Worm (Caenorhabditis elegans): ENCODE data around the gene spig-5.
"Not testable (repeated sequence)": the region's sequence is repeated elsewhere in the genome, so short reads cannot be mapped to it uniquely, and the experiment has no call there.

Gene spig-5

DNA sequence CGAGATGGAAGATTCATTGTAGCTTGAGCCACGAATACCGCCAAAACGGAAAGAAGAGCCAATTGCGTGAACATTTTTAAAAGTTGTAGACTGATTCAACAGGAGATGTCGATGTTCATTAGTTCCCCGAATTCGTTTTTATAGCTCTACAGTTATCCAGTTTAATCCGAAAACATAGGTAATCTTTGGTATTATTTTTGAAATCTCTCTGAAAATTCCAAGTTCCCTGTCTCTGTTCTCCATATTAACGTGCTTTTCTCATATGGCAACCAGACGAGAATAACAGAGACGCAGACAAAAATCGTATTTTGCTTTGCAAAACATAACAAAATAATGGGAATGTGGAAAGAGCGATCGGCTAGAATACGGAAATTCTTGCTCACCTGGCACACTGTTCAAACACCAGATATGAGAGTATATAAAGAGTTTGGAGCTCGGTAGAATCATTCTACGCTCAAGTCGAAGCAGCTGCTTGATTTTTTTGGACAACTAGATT is 8.6 kb upstream of the spig-5 start, which contains the start of the genes spig-3 and F14D7.12:
Gene spig-3 (minus strand): TSS at position 101 of the 496 bp plus-strand sequence.
Gene F14D7.12 (plus strand): TSS at position 446 of the 496 bp plus-strand sequence.
- TF ChIP-seq nhr-76 (tag; optimal IDR thresholded peaks at IDR 0.05) (no peak), ceh-28 (tag; optimal IDR thresholded peaks at IDR 0.05) (no peak), R02D3.7 (tag; optimal IDR thresholded peaks at IDR 0.05) (no peak), nhr-67 (tag; optimal IDR thresholded peaks at IDR 0.05) (no peak), tbx-2 (tag; optimal IDR thresholded peaks at IDR 0.05) (no peak), ceh-9 (tag; optimal IDR thresholded peaks at IDR 0.05) (no peak), elt-1 (tag; optimal IDR thresholded peaks at IDR 0.05) (no peak), lin-15B (tag; optimal IDR thresholded peaks at IDR 0.05) (no peak), nfya-1 (tag; optimal IDR thresholded peaks at IDR 0.05; ENCODE audit: insufficient read depth) (no peak), mml-1 (tag; optimal IDR thresholded peaks at IDR 0.05) (no peak)

DNA sequence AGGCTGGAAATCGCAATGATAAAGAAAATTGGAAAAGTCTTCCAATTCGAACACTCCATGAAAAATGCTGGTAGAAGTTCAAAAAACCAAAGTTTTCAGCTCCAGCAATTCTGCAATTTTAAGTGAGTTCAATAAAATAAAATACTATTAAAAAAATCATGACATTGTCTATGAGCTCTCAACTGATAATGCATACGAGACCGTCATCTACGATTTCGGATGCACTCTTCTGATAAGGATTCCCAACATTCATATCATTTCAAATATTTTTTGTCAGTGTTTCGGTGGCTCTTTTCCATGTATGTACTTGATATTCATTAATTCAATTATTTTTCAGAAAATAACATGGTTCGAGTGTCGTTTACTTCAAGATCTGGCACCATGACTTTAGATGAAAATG is 7.2 kb upstream of the spig-5 start, which contains the start of gene F14D7.6:
Gene F14D7.6 (plus strand): TSS at position 338 of the 400 bp plus-strand sequence.
- TF ChIP-seq lin-15B (tag; optimal IDR thresholded peaks at IDR 0.05) (no peak), mml-1 (tag; optimal IDR thresholded peaks at IDR 0.05) (no peak), elt-2 (tag; optimal IDR thresholded peaks at IDR 0.05) (peak; percentile 59), elt-1 (tag; optimal IDR thresholded peaks at IDR 0.05) (no peak), pqm-1 (tag; optimal IDR thresholded peaks at IDR 0.05) (peak; percentile 33), ztf-4 (tag; optimal IDR thresholded peaks at IDR 0.05) (no peak), nhr-67 (tag; optimal IDR thresholded peaks at IDR 0.05) (no peak)

DNA sequence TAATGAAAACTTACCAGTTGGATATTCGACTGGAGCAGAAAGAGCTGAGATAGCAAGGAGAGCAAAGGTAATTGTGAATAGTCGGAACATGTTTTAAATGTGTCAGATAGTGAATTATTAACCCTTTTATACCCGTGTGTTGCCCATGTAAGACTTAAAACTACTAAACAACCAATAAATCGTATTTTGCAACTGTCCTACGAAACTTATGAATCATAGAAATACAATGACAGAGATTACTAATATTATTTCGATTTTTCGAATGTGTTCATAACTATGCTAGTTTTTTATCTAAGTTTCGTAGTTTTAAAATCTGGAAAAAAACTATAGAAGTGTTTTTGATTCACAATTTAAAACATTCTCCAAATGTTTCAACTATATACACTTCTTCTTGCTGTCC is 1.5 kb upstream of the spig-5 start, which contains the start of gene spig-4:
Gene spig-4 (minus strand): TSS at position 101 of the 400 bp plus-strand sequence.
- TF ChIP-seq mdl-1, elt-1, nhr-12 (tag; optimal IDR thresholded peaks at IDR 0.05): not testable (repeated sequence)

DNA sequence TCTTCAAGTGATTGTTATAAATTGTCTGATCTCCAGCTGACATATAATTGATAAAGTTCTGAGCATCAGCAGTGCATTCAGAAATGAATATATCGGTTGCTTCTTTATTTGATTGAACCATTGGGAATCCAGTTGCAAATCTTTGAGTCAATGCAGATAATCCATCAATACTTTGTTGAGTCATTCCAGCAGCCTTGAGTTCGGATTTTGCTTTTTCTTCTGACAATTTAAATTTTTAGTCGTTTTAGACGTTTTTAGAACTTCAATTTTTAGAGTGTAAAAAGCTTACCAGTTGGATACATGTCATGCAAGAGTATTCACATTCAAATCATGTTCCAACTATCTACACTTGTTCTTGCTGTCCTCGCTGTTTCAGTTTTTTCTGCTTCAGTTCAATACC is 1.4 kb downstream of the spig-5 start, which contains the start of gene F14D7.14:
Gene F14D7.14 (plus strand): TSS at position 301 of the 400 bp plus-strand sequence.
- TF ChIP-seq nhr-25, egl-5, nhr-12 (tag; optimal IDR thresholded peaks at IDR 0.05): not testable (repeated sequence)

DNA sequence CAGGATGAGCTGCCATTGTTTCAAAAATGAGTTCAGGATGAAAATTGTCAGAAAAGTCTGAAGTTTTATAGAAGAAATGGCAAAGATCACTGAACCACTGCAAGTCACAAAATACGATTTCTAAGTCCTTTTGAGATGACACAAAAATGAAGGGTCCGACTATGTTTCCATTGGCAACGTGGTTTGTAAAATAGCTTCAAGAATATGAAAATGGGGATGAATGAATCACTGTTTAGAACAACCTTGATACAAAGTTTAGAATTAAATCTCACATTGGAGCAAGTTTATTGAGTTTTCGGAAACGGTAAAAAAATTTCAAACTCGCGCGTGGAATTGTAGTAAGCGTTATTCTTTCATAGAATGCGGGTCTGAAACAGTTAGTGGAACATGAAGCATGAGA is 2.9 kb downstream of the spig-5 start, which contains the start of gene ddn-3:
Gene ddn-3 (minus strand): TSS at position 101 of the 400 bp plus-strand sequence.
- no peak for TF ChIP-seq R02D3.7 (tag; optimal IDR thresholded peaks at IDR 0.05)
- TF ChIP-seq pqm-1 (tag; optimal IDR thresholded peaks at IDR 0.05) = no peak
- no peak for TF ChIP-seq nhr-25 (tag; optimal IDR thresholded peaks at IDR 0.05)
- no peak for TF ChIP-seq elt-3 (tag; optimal IDR thresholded peaks at IDR 0.05)
- no peak for TF ChIP-seq ceh-82 (tag; optimal IDR thresholded peaks at IDR 0.05)
- TF ChIP-seq fkh-10 (GFP tag; optimal IDR thresholded peaks at IDR 0.05) = no peak
- no peak for TF ChIP-seq fkh-2 (tag; optimal IDR thresholded peaks at IDR 0.05)

DNA sequence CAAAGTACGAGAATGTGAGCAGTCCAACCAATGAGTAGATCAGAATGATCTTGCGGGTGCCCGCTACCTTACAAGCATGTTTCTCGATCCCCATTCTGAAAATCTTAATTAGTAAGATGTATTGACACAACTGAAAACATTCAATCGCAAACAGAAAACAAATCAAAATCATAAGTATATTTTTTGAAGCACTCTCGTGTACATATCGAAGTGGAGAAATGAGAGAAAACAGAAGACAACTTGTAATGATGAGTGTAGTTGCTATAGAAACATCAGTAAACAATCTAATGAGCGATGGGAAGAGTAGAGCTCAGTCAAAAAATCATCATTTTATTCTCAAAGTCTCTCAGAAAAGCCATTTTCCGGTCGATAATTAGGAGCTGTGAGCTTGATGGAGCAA is 4.4 kb downstream of the spig-5 start, which contains the start of gene F14D7.8:
Gene F14D7.8 (minus strand): TSS at position 101 of the 400 bp plus-strand sequence.
- no peak for TF ChIP-seq nhr-28 (tag; optimal IDR thresholded peaks at IDR 0.05)
- TF ChIP-seq nhr-11 (tag; optimal IDR thresholded peaks at IDR 0.05) = no peak
- no peak for TF ChIP-seq ztf-4 (tag; optimal IDR thresholded peaks at IDR 0.05)
- no peak for TF ChIP-seq sea-2 (GFP tag; optimal IDR thresholded peaks at IDR 0.05)
- TF ChIP-seq nhr-237 (tag; optimal IDR thresholded peaks at IDR 0.05) = no peak
- TF ChIP-seq ceh-9 (tag; optimal IDR thresholded peaks at IDR 0.05) = no peak
- TF ChIP-seq eor-1 (tag; optimal IDR thresholded peaks at IDR 0.05) = no peak
- no peak for TF ChIP-seq tbx-2 (tag; optimal IDR thresholded peaks at IDR 0.05)
- no peak for TF ChIP-seq nhr-43 (tag; optimal IDR thresholded peaks at IDR 0.05; ENCODE audit: poor library complexity, severe bottlenecking)
- TF ChIP-seq elt-2 (tag; optimal IDR thresholded peaks at IDR 0.05) = no peak
- no peak for TF ChIP-seq egl-5 (tag; optimal IDR thresholded peaks at IDR 0.05)

DNA sequence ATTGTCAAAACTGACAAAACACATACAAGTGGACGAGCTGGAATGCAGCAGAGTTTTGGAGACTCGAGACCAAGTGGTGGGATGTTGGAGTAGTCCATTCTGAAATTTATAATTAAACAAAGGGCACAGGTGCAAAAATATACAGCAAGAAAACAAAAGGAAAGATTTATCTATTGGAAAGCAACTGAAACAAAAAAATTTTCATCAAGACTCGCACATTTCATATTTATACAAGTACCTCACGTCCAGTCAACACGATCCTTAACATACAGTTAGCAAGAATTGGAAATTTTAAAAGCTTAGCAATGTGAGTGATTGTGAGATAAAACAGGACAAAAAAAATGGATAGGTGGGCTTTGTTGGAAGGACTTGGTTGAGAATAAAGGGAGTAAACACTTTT is 6.0 kb downstream of the spig-5 start, which contains the start of gene F47B8.1:
Gene F47B8.1 (minus strand): TSS at position 101 of the 400 bp plus-strand sequence.
- no peak for TF ChIP-seq aly-2 (tag; optimal IDR thresholded peaks at IDR 0.05)
- no peak for TF ChIP-seq zag-1 (tag; optimal IDR thresholded peaks at IDR 0.05)
- no peak for TF ChIP-seq sea-2 (GFP tag; optimal IDR thresholded peaks at IDR 0.05)
- no peak for TF ChIP-seq ceh-16 (tag; optimal IDR thresholded peaks at IDR 0.05)
- TF ChIP-seq nhr-12 (tag; optimal IDR thresholded peaks at IDR 0.05) = no peak
- no peak for TF ChIP-seq lin-39 (tag; optimal IDR thresholded peaks at IDR 0.05)
- no peak for TF ChIP-seq daf-12 (tag; optimal IDR thresholded peaks at IDR 0.05)
- TF ChIP-seq nhr-23 (tag; optimal IDR thresholded peaks at IDR 0.05) = no peak
- TF ChIP-seq ceh-9 (tag; optimal IDR thresholded peaks at IDR 0.05) = no peak
- no peak for TF ChIP-seq ZK546.5 (tag; optimal IDR thresholded peaks at IDR 0.05)
- TF ChIP-seq egl-5 (tag; optimal IDR thresholded peaks at IDR 0.05) = no peak
